Worm (Caenorhabditis elegans): ENCODE results near the gene degt-1.

ce11 chrV:10503011-10503410, 37.1 kb upstream of the degt-1 start, which contains the start of gene C35A5.11:
- TF ChIP-seq him-1 (tag; optimal IDR thresholded peaks at IDR 0.05) (no peak), dao-5 (tag; optimal IDR thresholded peaks at IDR 0.05) (no peak), W03F9.2 (tag; optimal IDR thresholded peaks at IDR 0.05) (no peak)

Measured in whole organism, L4/young adult.